Worm (Caenorhabditis elegans): ENCODE data around the gene srh-190.

ce11 chrV:3886104-3886503 is 16.8 kb upstream of the srh-190 start, which contains the start of gene nhr-124:
- TF ChIP-seq nhr-12 (tag; optimal IDR thresholded peaks at IDR 0.05) (no peak), mep-1 (tag; optimal IDR thresholded peaks at IDR 0.05) (no peak), mab-5 (tag; optimal IDR thresholded peaks at IDR 0.05) (no peak), elt-3 (tag; optimal IDR thresholded peaks at IDR 0.05) (no peak), unc-62 (GFP tag; optimal IDR thresholded peaks at IDR 0.05) (no peak), ztf-11 (tag; optimal IDR thresholded peaks at IDR 0.05) (no peak), unc-120 (tag; optimal IDR thresholded peaks at IDR 0.05; ENCODE audit: poor library complexity, severe bottlenecking) (no peak), nhr-237 (tag; optimal IDR thresholded peaks at IDR 0.05) (no peak), blmp-1 (tag; optimal IDR thresholded peaks at IDR 0.05) (no peak), elt-1 (tag; optimal IDR thresholded peaks at IDR 0.05; ENCODE audit: borderline replicate concordance, insufficient read depth) (no peak), lsy-2 (tag; optimal IDR thresholded peaks at IDR 0.05) (no peak), pha-4 (tag; optimal IDR thresholded peaks at IDR 0.05) (no peak), nhr-28 (tag; optimal IDR thresholded peaks at IDR 0.05) (no peak), ceh-39 (tag; optimal IDR thresholded peaks at IDR 0.05) (no peak)
